Worm (Caenorhabditis elegans) whole organism, L3 larva: ENCODE measurements around the gene F43B10.1.

Experiments used
- ZK546.5 ChIP-seq: sonication (generic microtip); optimal IDR thresholded peaks from 2 replicates; lab custom pipeline; 2017; ENCODE audit warnings: missing biosample characterization, missing genetic modification characterization
- aly-2 ChIP-seq: fragments of 150-350 bp; optimal IDR thresholded peaks from 2 replicates; lab custom pipeline; 2014; ENCODE audit warnings: missing biosample characterization, missing genetic modification characterization
- ama-1 ChIP-seq: fragments of 150-350 bp; optimal IDR thresholded peaks from 2 replicates; lab custom pipeline; 2018
- ceh-16 ChIP-seq: sonication (generic microtip); optimal IDR thresholded peaks from 2 replicates; lab custom pipeline; 2017; ENCODE audit warnings: missing biosample characterization, missing genetic modification characterization
- ceh-28 ChIP-seq: fragments of 150-350 bp; optimal IDR thresholded peaks from 2 replicates; lab custom pipeline; 2014; ENCODE audit warnings: missing biosample characterization, missing genetic modification reagents, missing genetic modification characterization
- ceh-9 ChIP-seq: sonication (generic microtip); optimal IDR thresholded peaks from 2 replicates; lab custom pipeline; 2018; ENCODE audit warnings: missing biosample characterization, missing genetic modification characterization
- daf-12 ChIP-seq: fragments of 150-350 bp; optimal IDR thresholded peaks from 2 replicates; lab custom pipeline; 2014; ENCODE audit warnings: missing biosample characterization, missing genetic modification reagents, missing genetic modification characterization
- egl-27 ChIP-seq: sonication (generic microtip); optimal IDR thresholded peaks from 4 replicates; lab custom pipeline; 2017; ENCODE audit warnings: missing biosample characterization, missing genetic modification reagents, missing genetic modification characterization
- egl-5 ChIP-seq: fragments of 150-350 bp; optimal IDR thresholded peaks from 2 replicates; lab custom pipeline; 2017; ENCODE audit warnings: missing biosample characterization, missing genetic modification reagents, missing genetic modification characterization, inconsistent platforms
- elt-2 ChIP-seq: sonication (generic microtip); optimal IDR thresholded peaks from 2 replicates; lab custom pipeline; 2016; ENCODE audit warnings: missing genetic modification reagents, mild to moderate bottlenecking, missing genetic modification characterization, missing compliant biosample characterization
- elt-3 ChIP-seq, 3 experiments: fragments of 150-350 bp in 1 of 3; sonication (generic microtip) in 2 of 3; optimal IDR thresholded peaks; 2 replicates in 2 of 3; 4 replicates in 1 of 3; lab custom pipeline; 2014 to 2017; ENCODE audit warnings: missing biosample characterization in 3 of 3, missing genetic modification characterization in 3 of 3
- eor-1 ChIP-seq, 2 experiments: fragments of 150-350 bp; optimal IDR thresholded peaks; 2 replicates each; lab custom pipeline; 2014 to 2018; ENCODE audit warnings: missing biosample characterization in 2 of 2, missing genetic modification characterization in 2 of 2
- fkh-10 ChIP-seq: sonication (generic microtip); optimal IDR thresholded peaks from 2 replicates; lab custom pipeline; 2017; ENCODE audit warnings: missing biosample characterization, missing genetic modification reagents, missing genetic modification characterization
- fkh-2 ChIP-seq: fragments of 150-350 bp; optimal IDR thresholded peaks from 2 replicates; lab custom pipeline; 2014; ENCODE audit warnings: missing biosample characterization, missing genetic modification reagents, missing genetic modification characterization
- hmg-11 ChIP-seq: sonication (generic microtip); optimal IDR thresholded peaks from 2 replicates; lab custom pipeline; 2016; ENCODE audit warnings: missing genetic modification characterization, missing compliant biosample characterization
- lin-39 ChIP-seq: fragments of 150-350 bp; optimal IDR thresholded peaks from 2 replicates; lab custom pipeline; 2018; ENCODE audit warnings: missing biosample characterization, missing genetic modification reagents, missing genetic modification characterization
- lsy-12 ChIP-seq: sonication (generic microtip); optimal IDR thresholded peaks from 2 replicates; lab custom pipeline; 2016; ENCODE audit warnings: mild to moderate bottlenecking, missing genetic modification characterization, missing compliant biosample characterization
- mdl-1 ChIP-seq: fragments of 150-350 bp; optimal IDR thresholded peaks from 2 replicates; lab custom pipeline; 2014; ENCODE audit warnings: missing biosample characterization, missing genetic modification characterization
- mml-1 ChIP-seq: fragments of 150-350 bp; sonication (generic microtip); optimal IDR thresholded peaks from 3 replicates; lab custom pipeline; 2014; ENCODE audit warnings: missing biosample characterization, missing genetic modification characterization
- nfya-1 ChIP-seq: sonication (generic microtip); optimal IDR thresholded peaks from 2 replicates; lab custom pipeline; 2017; ENCODE audit warnings: missing genetic modification characterization, mild to moderate bottlenecking, missing compliant biosample characterization, antibody characterized with exemption, moderate library complexity; ENCODE audit not compliant: insufficient read depth
- nhr-11 ChIP-seq: fragments of 150-350 bp; optimal IDR thresholded peaks from 2 replicates; lab custom pipeline; 2014; ENCODE audit warnings: missing biosample characterization, missing genetic modification characterization
- nhr-23 ChIP-seq: fragments of 150-350 bp; optimal IDR thresholded peaks from 2 replicates; lab custom pipeline; 2014; ENCODE audit warnings: missing biosample characterization, missing genetic modification reagents, missing genetic modification characterization
- nhr-237 ChIP-seq: fragments of 150-350 bp; optimal IDR thresholded peaks from 2 replicates; lab custom pipeline; 2014; ENCODE audit warnings: missing biosample characterization, missing genetic modification characterization
- nhr-25 ChIP-seq: sonication (generic microtip); optimal IDR thresholded peaks from 2 replicates; lab custom pipeline; 2017; ENCODE audit warnings: missing biosample characterization, missing genetic modification characterization
- nhr-28 ChIP-seq: fragments of 150-350 bp; optimal IDR thresholded peaks from 2 replicates; lab custom pipeline; 2014; ENCODE audit warnings: missing biosample characterization, missing genetic modification characterization
- nhr-43 ChIP-seq: sonication (generic microtip); optimal IDR thresholded peaks from 2 replicates; lab custom pipeline; 2016; ENCODE audit warnings: mild to moderate bottlenecking, missing genetic modification characterization, missing compliant biosample characterization; ENCODE audit not compliant: poor library complexity, severe bottlenecking
- nhr-76 ChIP-seq: fragments of 150-350 bp; sonication (generic microtip); optimal IDR thresholded peaks from 5 replicates; lab custom pipeline; 2014; ENCODE audit warnings: missing biosample characterization, missing genetic modification characterization
- nhr-77 ChIP-seq: fragments of 150-350 bp; optimal IDR thresholded peaks from 2 replicates; lab custom pipeline; 2014; ENCODE audit warnings: missing biosample characterization, missing genetic modification characterization
- pha-4 ChIP-seq: fragments of 150-350 bp; optimal IDR thresholded peaks from 2 replicates; lab custom pipeline; 2014; ENCODE audit warnings: missing biosample characterization, missing genetic modification reagents, missing genetic modification characterization
- pqm-1 ChIP-seq: fragments of 150-350 bp; optimal IDR thresholded peaks from 2 replicates; lab custom pipeline; 2017; ENCODE audit warnings: missing biosample characterization, missing genetic modification characterization, inconsistent platforms
- skn-1 ChIP-seq: fragments of 150-350 bp; optimal IDR thresholded peaks from 2 replicates; lab custom pipeline; 2014; ENCODE audit warnings: missing biosample characterization, missing genetic modification characterization
- tbx-2 ChIP-seq: sonication (generic microtip); optimal IDR thresholded peaks from 2 replicates; lab custom pipeline; 2016; ENCODE audit warnings: mild to moderate bottlenecking, missing genetic modification characterization, missing compliant biosample characterization
- unc-39 ChIP-seq: sonication (generic microtip); optimal IDR thresholded peaks from 4 replicates; lab custom pipeline; 2017; ENCODE audit warnings: missing biosample characterization, missing genetic modification characterization
- unc-62 ChIP-seq: fragments of 150-350 bp; sonication (generic microtip); optimal IDR thresholded peaks from 4 replicates; lab custom pipeline; 2014; ENCODE audit warnings: missing biosample characterization, missing genetic modification reagents, missing genetic modification characterization
- zag-1 ChIP-seq: fragments of 150-350 bp; optimal IDR thresholded peaks from 2 replicates; lab custom pipeline; 2014; ENCODE audit warnings: missing biosample characterization, missing genetic modification characterization
- ztf-11 ChIP-seq: fragments of 150-350 bp; optimal IDR thresholded peaks from 2 replicates; lab custom pipeline; 2014; ENCODE audit warnings: missing biosample characterization, missing genetic modification characterization
- ztf-4 ChIP-seq: fragments of 150-350 bp; optimal IDR thresholded peaks from 2 replicates; lab custom pipeline; 2014; ENCODE audit warnings: missing biosample characterization, missing genetic modification characterization

F43B10.1 gene

DNA sequence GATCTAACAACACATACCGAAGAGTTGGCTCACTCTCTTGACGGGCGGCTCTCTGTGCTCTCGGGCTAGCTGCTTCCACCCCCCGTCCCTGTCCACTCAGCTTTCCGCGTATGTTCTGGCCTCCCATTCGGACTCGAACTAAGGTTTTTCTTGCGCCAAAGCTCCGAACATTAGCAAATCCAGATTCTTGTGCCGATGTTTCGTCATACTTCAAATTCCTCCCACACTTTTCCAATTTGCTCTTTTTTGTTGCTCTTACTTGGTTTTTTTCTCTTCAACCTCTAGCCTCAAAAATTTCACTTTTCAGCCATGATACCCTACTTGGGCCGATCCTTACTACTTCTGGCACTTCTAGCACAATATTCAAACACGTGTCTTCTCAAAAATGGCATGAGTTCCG is 67.7 kb downstream of the F43B10.1 start, which contains the start of gene cdh-9:
cdh-9 (plus strand) TSS at position 301 of the 400 bp plus-strand sequence.
- TF ChIP-seq nhr-28 (tag; lab: Kevin White, UChicago) (no peak), ceh-9 (tag; lab: Kevin White, UChicago) (no peak), nhr-77 (no peak), fkh-2 (no peak), skn-1 (no peak), nhr-11 (tag; lab: Kevin White, UChicago) (no peak), unc-62 (GFP tag; lab: Kevin White, UChicago) (no peak), ZK546.5 (no peak), lsy-12 (tag; lab: Kevin White, UChicago) (no peak), nhr-43 (tag; lab: Kevin White, UChicago) (no peak), mdl-1 (tag; lab: Kevin White, UChicago) (no peak), nhr-23 (tag; lab: Kevin White, UChicago) (no peak), nhr-25 (tag; lab: Kevin White, UChicago) (no peak), mml-1 (no peak), elt-2 (tag; lab: Kevin White, UChicago) (no peak), lin-39 (tag; lab: Kevin White, UChicago) (no peak), zag-1 (tag; lab: Kevin White, UChicago) (no peak), eor-1 (tag; optimal IDR thresholded peaks at IDR 0.05; lab: Kevin White, UChicago) (no peak), ceh-16 (tag; lab: Kevin White, UChicago) (no peak)

ce11 chrX:16591533-16591932 is 71.1 kb downstream of the F43B10.1 start:
- TF ChIP-seq nhr-25 (tag; lab: Kevin White, UChicago) (no peak), nhr-11 (tag; lab: Kevin White, UChicago) (no peak), egl-5 (tag; lab: Kevin White, UChicago) (no peak), aly-2 (tag; lab: Kevin White, UChicago) (no peak), ceh-16 (tag; lab: Kevin White, UChicago) (no peak), daf-12 (no peak), ztf-11 (tag; lab: Kevin White, UChicago) (no peak), fkh-10 (no peak), ceh-28 (tag; lab: Kevin White, UChicago) (no peak), nhr-237 (no peak), nhr-23 (tag; lab: Kevin White, UChicago) (no peak), egl-27 (tag; lab: Kevin White, UChicago) (no peak), ZK546.5 (no peak), ama-1 (no peak)

- no peak for TF ChIP-seq ztf-11 (tag; lab: Kevin White, UChicago)
- TF ChIP-seq nhr-43 (tag; lab: Kevin White, UChicago), result peak; percentile 79
- peak; percentile 59 for TF ChIP-seq lsy-12 (tag; lab: Kevin White, UChicago)
- no peak for TF ChIP-seq nhr-77
- TF ChIP-seq ztf-4, result peak; percentile 38
- peak; percentile 40 for TF ChIP-seq skn-1
- peak; percentile 29 for TF ChIP-seq egl-5 (tag; lab: Kevin White, UChicago)
- peak; percentile 38 for TF ChIP-seq elt-2 (tag; lab: Kevin White, UChicago)
- TF ChIP-seq nfya-1, result peak; percentile 56
- TF ChIP-seq pqm-1 (tag; lab: Kevin White, UChicago), result peak; percentile 36
- TF ChIP-seq lin-39 (tag; lab: Kevin White, UChicago), result peak; percentile 80
- TF ChIP-seq nhr-25 (tag; lab: Kevin White, UChicago), result peak; percentile 63
- no peak for TF ChIP-seq elt-3 (tag; optimal IDR thresholded peaks at IDR 0.05; lab: Kevin White, UChicago)
- TF ChIP-seq daf-12, result no peak
- TF ChIP-seq ceh-9 (tag; lab: Kevin White, UChicago), result no peak
- no peak for TF ChIP-seq nhr-76 (tag; lab: Kevin White, UChicago)
- peak; percentile 33 for TF ChIP-seq egl-27 (tag; lab: Kevin White, UChicago)
- TF ChIP-seq eor-1 (tag; optimal IDR thresholded peaks at IDR 0.05; lab: Kevin White, UChicago), result no peak
- no peak for TF ChIP-seq aly-2 (tag; lab: Kevin White, UChicago)
- TF ChIP-seq ceh-16 (tag; lab: Kevin White, UChicago), result no peak
- peak; percentile 47 for TF ChIP-seq nhr-23 (tag; lab: Kevin White, UChicago)
- TF ChIP-seq pha-4 (tag; lab: Kevin White, UChicago), result peak; percentile 56
- no peak for TF ChIP-seq fkh-2
- peak; percentile 84 for TF ChIP-seq hmg-11 (tag; lab: Kevin White, UChicago)
- TF ChIP-seq tbx-2 (tag; lab: Kevin White, UChicago), result peak; percentile 73
- TF ChIP-seq unc-39 (tag; lab: Kevin White, UChicago), result no peak
- TF ChIP-seq nhr-11 (tag; lab: Kevin White, UChicago), result no peak
Measured at ce11 chrX:16590803-16591202, 71.8 kb downstream of the F43B10.1 start.
